Fruit fly (Drosophila melanogaster) whole organism, prepupa: ENCODE measurements around the gene ClpP.

ENCODE experiments used
- Blimp-1 ChIP-seq: fragments of 200-800 bp; sonication (Bioruptor generic); optimal IDR thresholded peaks from 3 replicates; lab custom pipeline; 2017; ENCODE audit warnings: missing biosample characterization, missing genetic modification characterization, mild to moderate bottlenecking, moderate library complexity, missing genetic modification reagents
- CG10631 ChIP-seq: fragments of 200-800 bp; sonication (Bioruptor generic); optimal IDR thresholded peaks from 2 replicates; lab custom pipeline; 2016; ENCODE audit warnings: missing biosample characterization, missing genetic modification characterization
- CG10669 ChIP-seq: fragments of 200-800 bp; sonication (Bioruptor generic); optimal IDR thresholded peaks from 3 replicates; lab custom pipeline; 2018; ENCODE audit warnings: missing biosample characterization, mild to moderate bottlenecking, missing genetic modification characterization, moderate library complexity
- CG11902 ChIP-seq: fragments of 200-800 bp; sonication (Bioruptor generic); optimal IDR thresholded peaks from 3 replicates; lab custom pipeline; 2016; ENCODE audit warnings: missing biosample characterization, missing genetic modification characterization
- CG15336 ChIP-seq: fragments of 200-800 bp; sonication (Bioruptor generic); IDR thresholded peaks from 2 replicates; pipeline ENCODE4 v1.3.6; 2022; ENCODE audit warnings: missing biosample characterization, missing genetic modification characterization
- CG1621 ChIP-seq: fragments of 200-800 bp; sonication (Bioruptor generic); optimal IDR thresholded peaks from 3 replicates; lab custom pipeline; 2018; ENCODE audit warnings: missing biosample characterization, mild to moderate bottlenecking, missing genetic modification characterization
- CG16779 ChIP-seq: fragments of 200-800 bp; sonication (Bioruptor generic); optimal IDR thresholded peaks from 3 replicates; lab custom pipeline; 2017; ENCODE audit warnings: missing biosample characterization, mild to moderate bottlenecking, missing genetic modification characterization
- CG3032 ChIP-seq: fragments of 200-800 bp; optimal IDR thresholded peaks from 2 replicates; lab custom pipeline; 2019; ENCODE audit warnings: missing biosample characterization, mild to moderate bottlenecking, missing genetic modification characterization, moderate library complexity
- CG32006 ChIP-seq: fragments of 200-800 bp; sonication (Bioruptor generic); optimal IDR thresholded peaks from 3 replicates; lab custom pipeline; 2017; ENCODE audit warnings: missing biosample characterization, mild to moderate bottlenecking, missing genetic modification characterization
- CG34406 ChIP-seq: fragments of 200-800 bp; sonication (Bioruptor generic); optimal IDR thresholded peaks from 3 replicates; lab custom pipeline; 2016; ENCODE audit warnings: missing biosample characterization, missing genetic modification characterization
- CG3919 ChIP-seq: fragments of 200-800 bp; sonication (Bioruptor generic); optimal IDR thresholded peaks from 3 replicates; lab custom pipeline; 2016; ENCODE audit warnings: missing biosample characterization, missing genetic modification characterization
- CG4318 ChIP-seq: fragments of 200-800 bp; sonication (Bioruptor generic); optimal IDR thresholded peaks from 3 replicates; lab custom pipeline; 2017; ENCODE audit warnings: missing biosample characterization, mild to moderate bottlenecking, missing genetic modification characterization
- CG6163 ChIP-seq: fragments of 200-800 bp; sonication (Bioruptor generic); IDR thresholded peaks from 3 replicates; pipeline ENCODE4 v1.3.6; 2022; ENCODE audit warnings: missing biosample characterization, missing genetic modification characterization
- CG6276 ChIP-seq: fragments of 200-800 bp; sonication (Bioruptor generic); optimal IDR thresholded peaks from 2 replicates; lab custom pipeline; 2017; ENCODE audit warnings: missing biosample characterization, mild to moderate bottlenecking, missing genetic modification characterization
- CG6808 ChIP-seq: fragments of 200-800 bp; sonication (Bioruptor generic); optimal IDR thresholded peaks from 3 replicates; lab custom pipeline; 2017; ENCODE audit warnings: missing biosample characterization, missing genetic modification characterization, mild to moderate bottlenecking, moderate library complexity, missing genetic modification reagents
- CG6854 ChIP-seq: fragments of 200-800 bp; sonication (Bioruptor generic); optimal IDR thresholded peaks from 2 replicates; lab custom pipeline; 2017; ENCODE audit warnings: missing biosample characterization, mild to moderate bottlenecking, missing genetic modification characterization
- CG7368 ChIP-seq: fragments of 200-800 bp; sonication (Bioruptor generic); optimal IDR thresholded peaks from 3 replicates; lab custom pipeline; 2016; ENCODE audit warnings: missing biosample characterization, missing genetic modification characterization
- CG8119 ChIP-seq: fragments of 200-800 bp; sonication (Bioruptor generic); IDR thresholded peaks from 3 replicates; pipeline ENCODE4 v1.3.6; 2022; ENCODE audit warnings: missing biosample characterization, missing genetic modification characterization
- CG8632 ChIP-seq: fragments of 200-800 bp; sonication (Bioruptor generic); optimal IDR thresholded peaks from 3 replicates; lab custom pipeline; 2016; ENCODE audit warnings: missing biosample characterization, missing genetic modification characterization
- CG9139 ChIP-seq: fragments of 200-800 bp; sonication (Bioruptor generic); optimal IDR thresholded peaks from 3 replicates; lab custom pipeline; 2017; ENCODE audit warnings: missing biosample characterization, mild to moderate bottlenecking, missing genetic modification characterization
- Eip75B ChIP-seq: fragments of 200-800 bp; sonication (Bioruptor generic); optimal IDR thresholded peaks from 3 replicates; lab custom pipeline; 2016; ENCODE audit warnings: missing biosample characterization, missing genetic modification characterization
- Eip78C ChIP-seq: fragments of 200-800 bp; sonication (Bioruptor generic); peaks from one replicate; lab custom pipeline; 2016; ENCODE audit warnings: missing biosample characterization, missing genetic modification characterization
- Eip93F ChIP-seq: fragments of 200-800 bp; sonication (Bioruptor generic); optimal IDR thresholded peaks from 2 replicates; lab custom pipeline; 2016; ENCODE audit warnings: missing biosample characterization, mild to moderate bottlenecking, missing genetic modification characterization
- Ets21C ChIP-seq: fragments of 200-800 bp; sonication (Bioruptor generic); optimal IDR thresholded peaks from 3 replicates; lab custom pipeline; 2016; ENCODE audit warnings: missing biosample characterization, missing genetic modification characterization
- Ets96B ChIP-seq: fragments of 200-800 bp; optimal IDR thresholded peaks from 2 replicates; lab custom pipeline; 2019; ENCODE audit warnings: missing biosample characterization, mild to moderate bottlenecking, missing genetic modification characterization, moderate library complexity
- Hr38 ChIP-seq: sonication (Bioruptor generic); optimal IDR thresholded peaks from 2 replicates; lab custom pipeline; 2016; ENCODE audit warnings: missing biosample characterization, missing genetic modification characterization
- Hr4 ChIP-seq: fragments of 200-800 bp; sonication (Bioruptor generic); optimal IDR thresholded peaks from 3 replicates; lab custom pipeline; 2016; ENCODE audit warnings: missing biosample characterization, missing genetic modification characterization
- Lpt ChIP-seq: fragments of 200-800 bp; sonication (Bioruptor generic); optimal IDR thresholded peaks from 3 replicates; lab custom pipeline; 2016; ENCODE audit warnings: missing biosample characterization, missing genetic modification characterization
- Met ChIP-seq: fragments of 200-800 bp; sonication (Bioruptor generic); optimal IDR thresholded peaks from 3 replicates; lab custom pipeline; 2016; ENCODE audit warnings: missing biosample characterization, missing genetic modification characterization
- OdsH ChIP-seq: fragments of 200-800 bp; sonication (Bioruptor generic); optimal IDR thresholded peaks from 3 replicates; lab custom pipeline; 2016; ENCODE audit warnings: missing biosample characterization, missing genetic modification characterization
- Smox ChIP-seq: fragments of 200-800 bp; sonication (Bioruptor generic); optimal IDR thresholded peaks from 3 replicates; lab custom pipeline; 2016; ENCODE audit warnings: missing biosample characterization, missing genetic modification characterization
- Sox102F ChIP-seq: fragments of 200-800 bp; sonication (Bioruptor generic); optimal IDR thresholded peaks from 2 replicates; lab custom pipeline; 2016; ENCODE audit warnings: missing biosample characterization, mild to moderate bottlenecking, missing genetic modification characterization
- Sox14 ChIP-seq: fragments of 200-800 bp; sonication (Bioruptor generic); optimal IDR thresholded peaks from 3 replicates; lab custom pipeline; 2016; ENCODE audit warnings: missing biosample characterization, missing genetic modification characterization
- Sox15 ChIP-seq: fragments of 200-800 bp; sonication (Bioruptor generic); optimal IDR thresholded peaks from 3 replicates; lab custom pipeline; 2016; ENCODE audit warnings: missing biosample characterization, missing genetic modification characterization
- achi ChIP-seq: fragments of 200-800 bp; sonication (Bioruptor generic); optimal IDR thresholded peaks from 3 replicates; lab custom pipeline; 2016; ENCODE audit warnings: missing biosample characterization, missing genetic modification characterization
- acj6 ChIP-seq: fragments of 200-800 bp; sonication (Bioruptor generic); optimal IDR thresholded peaks from 3 replicates; lab custom pipeline; 2016; ENCODE audit warnings: missing biosample characterization, missing genetic modification characterization
- cyc ChIP-seq: fragments of 200-800 bp; sonication (Bioruptor generic); optimal IDR thresholded peaks from 3 replicates; lab custom pipeline; 2016; ENCODE audit warnings: missing biosample characterization, missing genetic modification characterization
- dsx ChIP-seq: fragments of 200-800 bp; optimal IDR thresholded peaks from 3 replicates; lab custom pipeline; 2019; ENCODE audit warnings: missing biosample characterization, mild to moderate bottlenecking, missing genetic modification characterization, moderate library complexity; ENCODE audit not compliant: poor library complexity, severe bottlenecking
- eg ChIP-seq: fragments of 200-800 bp; sonication (Bioruptor generic); IDR thresholded peaks from 3 replicates; pipeline ENCODE4 v1.3.6; 2022; ENCODE audit warnings: missing biosample characterization, missing genetic modification characterization
- esn ChIP-seq: fragments of 200-800 bp; sonication (Bioruptor generic); optimal IDR thresholded peaks from 2 replicates; lab custom pipeline; 2016; ENCODE audit warnings: missing biosample characterization, mild to moderate bottlenecking, missing genetic modification characterization, moderate library complexity
- fkh ChIP-seq: fragments of 200-800 bp; sonication (Bioruptor generic); optimal IDR thresholded peaks from 3 replicates; lab custom pipeline; 2017; ENCODE audit warnings: missing biosample characterization, mild to moderate bottlenecking, missing genetic modification characterization, moderate library complexity
- lz ChIP-seq: fragments of 200-800 bp; sonication (Bioruptor generic); optimal IDR thresholded peaks from 3 replicates; lab custom pipeline; 2016; ENCODE audit warnings: missing biosample characterization, missing genetic modification characterization
- net ChIP-seq: fragments of 200-800 bp; sonication (Bioruptor generic); optimal IDR thresholded peaks from 3 replicates; lab custom pipeline; 2016; ENCODE audit warnings: missing biosample characterization, missing genetic modification characterization
- pdm3 ChIP-seq: fragments of 200-800 bp; sonication (Bioruptor generic); optimal IDR thresholded peaks from 3 replicates; lab custom pipeline; 2016; ENCODE audit warnings: missing biosample characterization, missing genetic modification characterization
- salr ChIP-seq, 2 experiments: fragments of 200-800 bp; sonication (Bioruptor generic); optimal IDR thresholded peaks; 3 replicates each; lab custom pipeline; 2016 to 2018; ENCODE audit warnings: missing biosample characterization in 2 of 2, missing genetic modification characterization in 2 of 2, mild to moderate bottlenecking in 1 of 2
- topi ChIP-seq: fragments of 200-800 bp; sonication (Bioruptor generic); optimal IDR thresholded peaks from 3 replicates; lab custom pipeline; 2016; ENCODE audit warnings: missing biosample characterization, missing genetic modification characterization
- vri ChIP-seq: fragments of 200-800 bp; sonication (Bioruptor generic); optimal IDR thresholded peaks from 3 replicates; lab custom pipeline; 2016; ENCODE audit warnings: missing biosample characterization, mild to moderate bottlenecking, missing genetic modification characterization

The ClpP gene

DNA sequence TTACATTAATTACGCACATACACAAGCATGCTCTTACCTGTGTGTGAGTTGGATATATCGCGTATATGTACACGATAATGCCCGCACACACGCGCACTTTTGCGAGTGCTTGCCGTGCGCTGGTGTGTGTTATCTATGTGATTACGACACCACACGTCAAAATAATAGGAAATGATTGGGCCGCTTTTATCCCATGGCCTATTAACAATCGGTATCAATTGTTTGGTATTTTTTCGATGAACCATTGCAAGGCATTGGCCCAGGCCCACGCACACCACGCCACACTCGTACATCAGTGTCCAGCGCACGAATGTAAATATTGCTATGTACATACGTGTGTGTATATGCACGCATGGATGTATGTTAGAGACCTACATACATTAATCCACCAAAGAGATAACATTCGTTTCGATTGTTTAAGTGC is 21.7 kb upstream of the ClpP start (continued):
- no peak for TF ChIP-seq CG10631 (GFP tag; lab: Kevin White, UChicago)
- TF ChIP-seq cyc: no peak
- TF ChIP-seq CG32006 (GFP tag; lab: Kevin White, UChicago): no peak
- peak; percentile 17 for TF ChIP-seq topi
- TF ChIP-seq eg (GFP tag; lab: Robert Waterston, UW): no peak
- TF ChIP-seq CG8119: peak; percentile 58; the same call in 2 of the 3 replicates
- TF ChIP-seq CG16779 (tag; lab: Kevin White, UChicago): no peak
- TF ChIP-seq CG3032 (tag; lab: Kevin White, UChicago): no peak
- no peak for TF ChIP-seq CG34406 (GFP tag; lab: Kevin White, UChicago)
- TF ChIP-seq CG11902: no peak
- TF ChIP-seq CG1621: peak; percentile 34
- TF ChIP-seq OdsH (GFP tag; lab: Kevin White, UChicago): no peak
- peak; percentile 32 for TF ChIP-seq achi
- TF ChIP-seq Sox15 (GFP tag; lab: Kevin White, UChicago): no peak
- TF ChIP-seq Ets96B (tag; lab: Kevin White, UChicago): peak; percentile 9
- no peak for TF ChIP-seq CG6163 (GFP tag; lab: Robert Waterston, UW)
- TF ChIP-seq fkh (GFP tag; lab: Kevin White, UChicago): peak; percentile 98
- TF ChIP-seq Ets21C (GFP tag; lab: Kevin White, UChicago): no peak
- peak; percentile 85 for TF ChIP-seq Eip78C
- TF ChIP-seq Hr4 (GFP tag; lab: Kevin White, UChicago): peak; percentile 24
- peak; percentile 27 for TF ChIP-seq acj6 (GFP tag; lab: Kevin White, UChicago)
- no peak for TF ChIP-seq CG4318

DNA sequence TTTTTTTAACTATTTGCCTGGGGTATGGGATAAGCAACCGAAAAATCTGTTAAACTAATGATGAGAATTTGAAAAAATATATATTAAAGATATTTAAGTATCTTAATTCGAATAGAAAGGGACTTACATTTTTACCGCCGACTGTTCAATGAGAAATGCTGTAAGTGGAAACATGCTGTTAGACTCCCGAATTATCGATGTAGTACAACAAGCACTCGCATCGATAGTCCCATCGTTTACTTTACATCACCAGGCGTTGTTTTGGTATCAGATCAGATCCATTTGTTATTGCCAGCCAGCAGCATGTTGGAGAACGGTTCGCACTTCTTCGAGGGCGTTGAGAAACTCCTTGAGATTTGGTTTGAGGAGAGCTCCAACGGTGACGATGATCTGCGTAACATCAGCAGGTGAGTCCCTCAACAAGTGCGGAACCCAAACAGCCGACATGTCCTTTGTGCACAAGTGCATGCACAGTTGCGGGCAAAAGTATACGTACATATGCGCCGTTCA is 17.3 kb upstream of the ClpP start, which contains the start of gene SamDC:
Gene SamDC (plus strand): TSS at position 246 of the 510 bp plus-strand sequence.
- peak; percentile 1 for TF ChIP-seq cyc
- peak; percentile 28 for TF ChIP-seq Hr4 (GFP tag; lab: Kevin White, UChicago)
- peak; percentile 25 for TF ChIP-seq Smox (GFP tag; lab: Kevin White, UChicago)
- TF ChIP-seq vri (GFP tag; lab: Kevin White, UChicago): peak; percentile 44
- peak; percentile 38 for TF ChIP-seq CG3032 (tag; lab: Kevin White, UChicago)
- TF ChIP-seq CG6808 (GFP tag; lab: Kevin White, UChicago): no peak
- TF ChIP-seq Eip75B (GFP tag; lab: Kevin White, UChicago): peak; percentile 9
- TF ChIP-seq topi: peak; percentile 37
- no peak for TF ChIP-seq Hr38 (GFP tag; lab: Kevin White, UChicago)
- TF ChIP-seq acj6 (GFP tag; lab: Kevin White, UChicago): peak; percentile 30
- no peak for TF ChIP-seq CG16779 (tag; lab: Kevin White, UChicago)
- peak; percentile 63 for TF ChIP-seq CG15336 (GFP tag; lab: Robert Waterston, UW)
- TF ChIP-seq CG3919 (GFP tag; lab: Kevin White, UChicago): peak; percentile 21
- TF ChIP-seq Eip78C: peak; percentile 73
- TF ChIP-seq Met (GFP tag; lab: Kevin White, UChicago): peak; percentile 18
- TF ChIP-seq pdm3 (GFP tag; lab: Kevin White, UChicago): peak; percentile 39
- TF ChIP-seq esn: peak; percentile 53
- no peak for TF ChIP-seq Blimp-1 (GFP tag; lab: Kevin White, UChicago)
- TF ChIP-seq fkh (GFP tag; lab: Kevin White, UChicago): peak; percentile 78
- peak; percentile 45 for TF ChIP-seq CG10631 (GFP tag; lab: Kevin White, UChicago)
- no peak for TF ChIP-seq CG6276 (GFP tag; lab: Kevin White, UChicago)
- TF ChIP-seq lz (GFP tag; lab: Kevin White, UChicago): peak; percentile 15
- peak; percentile 19 for TF ChIP-seq CG6854 (GFP tag; lab: Kevin White, UChicago)
- peak; percentile 19 for TF ChIP-seq dsx (GFP tag; lab: Kevin White, UChicago)
- no peak for TF ChIP-seq Ets96B (tag; lab: Kevin White, UChicago)
- peak in 1 of 2 experiments; percentile 33 for TF ChIP-seq salr (GFP tag; optimal IDR thresholded peaks at IDR 0.05; lab: Kevin White, UChicago)
- no peak for TF ChIP-seq CG9139 (GFP tag; lab: Kevin White, UChicago)
- TF ChIP-seq CG8119: no peak
- TF ChIP-seq net: peak; percentile 13
- no peak for TF ChIP-seq CG6163 (GFP tag; lab: Robert Waterston, UW)
- TF ChIP-seq achi: peak; percentile 1
- no peak for TF ChIP-seq CG8632 (GFP tag; lab: Kevin White, UChicago)
- peak; percentile 25 for TF ChIP-seq Eip93F (GFP tag; lab: Kevin White, UChicago)
- peak; percentile 16 for TF ChIP-seq Lpt (GFP tag; lab: Kevin White, UChicago)
- no peak for TF ChIP-seq CG1621
- TF ChIP-seq CG7368: no peak
- peak; percentile 8 for TF ChIP-seq Sox102F
- peak; percentile 31 for TF ChIP-seq OdsH (GFP tag; lab: Kevin White, UChicago)
- no peak for TF ChIP-seq CG10669
- peak; percentile 58 for TF ChIP-seq Sox14 (GFP tag; lab: Kevin White, UChicago)
